Worm (Caenorhabditis elegans): ENCODE measurements around the gene ZC13.2.

The ZC13.2 gene

ce11 chrX:910337-910736 lies 29.9 kb downstream of the ZC13.2 start (continued):
- TF ChIP-seq lir-3 (tag; optimal IDR thresholded peaks at IDR 0.05; ENCODE audit: poor library complexity) (no peak), tbx-2 (tag; optimal IDR thresholded peaks at IDR 0.05) (no peak), mef-2 (tag; optimal IDR thresholded peaks at IDR 0.05) (no peak), nhr-71 (tag; optimal IDR thresholded peaks at IDR 0.05) (peak; percentile 53), egl-13 (tag; optimal IDR thresholded peaks at IDR 0.05) (peak; percentile 76), nhr-12 (tag; optimal IDR thresholded peaks at IDR 0.05) (no peak), efl-3 (GFP tag; optimal IDR thresholded peaks at IDR 0.05) (no peak), mdl-1 (tag; optimal IDR thresholded peaks at IDR 0.05) (no peak), sup-37 (GFP tag; optimal IDR thresholded peaks at IDR 0.05) (no peak), swsn-7 (tag; optimal IDR thresholded peaks at IDR 0.05) (peak; percentile 45), lin-15B (tag; optimal IDR thresholded peaks at IDR 0.05) (no peak), nhr-20 (tag; optimal IDR thresholded peaks at IDR 0.05) (no peak), ama-1 (optimal IDR thresholded peaks at IDR 0.05) (no peak), fkh-10 (GFP tag; optimal IDR thresholded peaks at IDR 0.05) (peak; percentile 6), lsy-2 (tag; optimal IDR thresholded peaks at IDR 0.05) (peak in 1 of 2 experiments; percentile 24), ceh-63 (GFP tag; optimal IDR thresholded peaks at IDR 0.05) (peak; percentile 49), nhr-90 (tag; optimal IDR thresholded peaks at IDR 0.05; ENCODE audit: poor library complexity) (no peak), dsc-1 (tag; optimal IDR thresholded peaks at IDR 0.05) (peak; percentile 43), nhr-85 (tag) (no peak), F16B12.6 (tag; optimal IDR thresholded peaks at IDR 0.05) (no peak), pqm-1 (tag; optimal IDR thresholded peaks at IDR 0.05) (no peak), unc-30 (tag; optimal IDR thresholded peaks at IDR 0.05) (no peak), pax-3 (tag; optimal IDR thresholded peaks at IDR 0.05) (peak; percentile 27), ces-1 (GFP tag; optimal IDR thresholded peaks at IDR 0.05) (no peak), xbp-1 (tag; optimal IDR thresholded peaks at IDR 0.05) (no peak)

- peak; percentile 65 for TF ChIP-seq fkh-8 (tag; optimal IDR thresholded peaks at IDR 0.05)
- TF ChIP-seq lin-14 (GFP tag; optimal IDR thresholded peaks at IDR 0.05), result peak; percentile 43
- peak; percentile 21 for TF ChIP-seq nhr-47 (tag; optimal IDR thresholded peaks at IDR 0.05)
- no peak for TF ChIP-seq egl-27 (tag; optimal IDR thresholded peaks at IDR 0.05)
- peak; percentile 1 for TF ChIP-seq pax-3 (tag; optimal IDR thresholded peaks at IDR 0.05)
- TF ChIP-seq nhr-237 (tag; optimal IDR thresholded peaks at IDR 0.05), result no peak
- peak; percentile 18 for TF ChIP-seq nhr-85 (tag)
- no peak for TF ChIP-seq C04F5.9 (tag; optimal IDR thresholded peaks at IDR 0.05)
- peak; percentile 31 for TF ChIP-seq nhr-71 (tag; optimal IDR thresholded peaks at IDR 0.05)
- TF ChIP-seq Y116A8C.19 (tag; optimal IDR thresholded peaks at IDR 0.05; ENCODE audit: borderline replicate concordance), result no peak
Observed at ce11 chrX:912564-912963, 32.1 kb downstream of the ZC13.2 start.

- TF ChIP-seq nhr-20 (tag; optimal IDR thresholded peaks at IDR 0.05), result no peak
Observed at ce11 chrX:912990-913389, 32.5 kb downstream of the ZC13.2 start, which contains the start of gene F35H12.6. Gene F35H12.6, plus strand, starts transcription at chrX:913290.

- TF ChIP-seq vab-15 (tag; optimal IDR thresholded peaks at IDR 0.05) (no peak), nhr-71 (tag; optimal IDR thresholded peaks at IDR 0.05) (peak; percentile 7), rnt-1 (tag; optimal IDR thresholded peaks at IDR 0.05) (peak; percentile 31), nhr-84 (tag; optimal IDR thresholded peaks at IDR 0.05) (no peak), mep-1 (tag; optimal IDR thresholded peaks at IDR 0.05) (peak; percentile 18), blmp-1 (tag; optimal IDR thresholded peaks at IDR 0.05) (peak; percentile 9), lsy-2 (tag; optimal IDR thresholded peaks at IDR 0.05) (peak in 1 of 2 experiments; percentile 26), lin-14 (GFP tag; optimal IDR thresholded peaks at IDR 0.05) (peak; percentile 62), nhr-47 (tag; optimal IDR thresholded peaks at IDR 0.05) (peak; percentile 10), ceh-82 (tag; optimal IDR thresholded peaks at IDR 0.05) (peak in 1 of 3 experiments; percentile 50), lin-35 (GFP tag; optimal IDR thresholded peaks at IDR 0.05) (peak in 1 of 2 experiments; percentile 7), skn-1 (tag; optimal IDR thresholded peaks at IDR 0.05) (peak; percentile 45), snu-23 (GFP tag; optimal IDR thresholded peaks at IDR 0.05) (peak; percentile 29), unc-86 (tag; optimal IDR thresholded peaks at IDR 0.05) (no peak), elt-3 (tag; optimal IDR thresholded peaks at IDR 0.05) (no peak), unc-130 (tag; optimal IDR thresholded peaks at IDR 0.05) (no peak), nhr-20 (tag; optimal IDR thresholded peaks at IDR 0.05) (peak; percentile 1)
Observed at ce11 chrX:915510-915909, 35.0 kb downstream of the ZC13.2 start, which contains the start of gene sel-12. Gene sel-12, plus strand, starts transcription at chrX:915867.
